Fruit fly (Drosophila melanogaster) whole organism, embryonic: ENCODE results near the gene gammaTub37C.

Experiments
- Atf6 ChIP-seq: fragments of 200-800 bp; sonication (Bioruptor generic); IDR thresholded peaks from 2 replicates; pipeline ENCODE4 v1.3.6; 2022; ENCODE audit warnings: missing biosample characterization, missing genetic modification characterization
- CG10462 ChIP-seq: fragments of 200-800 bp; sonication (Bioruptor generic); optimal IDR thresholded peaks from 2 replicates; lab custom pipeline; 2016; ENCODE audit warnings: missing biosample characterization, missing genetic modification characterization
- CG11456 ChIP-seq: fragments of 200-800 bp; sonication (Bioruptor generic); IDR thresholded peaks from 3 replicates; pipeline ENCODE4 v1.3.6; 2022; ENCODE audit warnings: missing biosample characterization, missing genetic modification characterization
- CG12104 ChIP-seq: fragments of 200-800 bp; sonication (Bioruptor generic); optimal IDR thresholded peaks from 3 replicates; lab custom pipeline; 2016; ENCODE audit warnings: missing biosample characterization, missing genetic modification characterization
- CG12236 ChIP-seq: fragments of 200-800 bp; sonication (Bioruptor generic); optimal IDR thresholded peaks from 2 replicates; lab custom pipeline; 2016; ENCODE audit warnings: missing biosample characterization, missing genetic modification characterization
- CG12942 ChIP-seq: fragments of 200-800 bp; sonication (Bioruptor generic); optimal IDR thresholded peaks from 3 replicates; lab custom pipeline; 2016; ENCODE audit warnings: missing biosample characterization, missing genetic modification characterization
- CG13287 ChIP-seq: fragments of 200-800 bp; sonication (Bioruptor generic); IDR thresholded peaks from 2 replicates; pipeline ENCODE4 v1.3.6; 2022; ENCODE audit warnings: missing biosample characterization, missing genetic modification characterization; ENCODE audit not compliant: partially characterized antibody
- CG14441 ChIP-seq: fragments of 200-800 bp; sonication (Bioruptor generic); IDR thresholded peaks from 2 replicates; pipeline ENCODE4 v1.3.6; 2022; ENCODE audit warnings: missing biosample characterization, missing genetic modification characterization
- CG14860 ChIP-seq: fragments of 200-800 bp; sonication (Bioruptor generic); IDR thresholded peaks from 3 replicates; pipeline ENCODE4 v1.3.6; 2022; ENCODE audit warnings: missing biosample characterization, missing genetic modification characterization; ENCODE audit not compliant: partially characterized antibody
- CG15696 ChIP-seq: fragments of 200-800 bp; sonication (Bioruptor generic); optimal IDR thresholded peaks from 2 replicates; lab custom pipeline; 2019; ENCODE audit warnings: missing biosample characterization, mild to moderate bottlenecking, missing genetic modification characterization, moderate library complexity
- CG17359 ChIP-seq: fragments of 200-800 bp; sonication (Bioruptor generic); optimal IDR thresholded peaks from 3 replicates; lab custom pipeline; 2018; ENCODE audit warnings: missing biosample characterization, mild to moderate bottlenecking, missing genetic modification characterization, moderate library complexity
- CG17385 ChIP-seq: fragments of 200-800 bp; sonication (Bioruptor generic); optimal IDR thresholded peaks from 3 replicates; lab custom pipeline; 2018; ENCODE audit warnings: missing biosample characterization, mild to moderate bottlenecking, missing genetic modification characterization
- CG1792 ChIP-seq: fragments of 200-800 bp; sonication (Bioruptor generic); optimal IDR thresholded peaks from 2 replicates; lab custom pipeline; 2016; ENCODE audit warnings: missing biosample characterization, missing genetic modification characterization
- CG2202 ChIP-seq: fragments of 200-800 bp; sonication (Bioruptor generic); optimal IDR thresholded peaks from 2 replicates; lab custom pipeline; 2018; ENCODE audit warnings: missing biosample characterization, mild to moderate bottlenecking, missing genetic modification characterization
- CG2712 ChIP-seq: fragments of 200-800 bp; optimal IDR thresholded peaks from 3 replicates; lab custom pipeline; 2019; ENCODE audit warnings: missing biosample characterization, mild to moderate bottlenecking, missing genetic modification characterization, moderate library complexity
- CG2889 ChIP-seq: fragments of 200-800 bp; sonication (Bioruptor generic); IDR thresholded peaks from 3 replicates; pipeline ENCODE4 v1.3.6; 2022; ENCODE audit warnings: missing biosample characterization, missing genetic modification characterization
- CG31441 ChIP-seq: fragments of 200-800 bp; sonication (Bioruptor generic); IDR thresholded peaks from 2 replicates; pipeline ENCODE4 v1.3.6; 2022; ENCODE audit warnings: missing biosample characterization, missing genetic modification characterization
- CG3163 ChIP-seq: fragments of 200-800 bp; sonication (Bioruptor generic); optimal IDR thresholded peaks from 3 replicates; lab custom pipeline; 2016; ENCODE audit warnings: missing biosample characterization, missing genetic modification characterization
- CG7357 ChIP-seq: fragments of 200-800 bp; sonication (Bioruptor generic); IDR thresholded peaks from 3 replicates; pipeline ENCODE4 v1.3.6; 2022; ENCODE audit warnings: missing biosample characterization, missing genetic modification characterization
- CG8290 ChIP-seq, 3 experiments: fragments of 200-800 bp; sonication (Bioruptor generic); optimal IDR thresholded peaks; 2 replicates each; lab custom pipeline; 2016 to 2019; ENCODE audit warnings: missing biosample characterization in 3 of 3, missing genetic modification characterization in 3 of 3, mild to moderate bottlenecking in 2 of 3, moderate library complexity in 1 of 3
- CG8478 ChIP-seq: fragments of >200 bp; optimal IDR thresholded peaks from 2 replicates; lab custom pipeline; 2018
- CG9215 ChIP-seq: fragments of 200-800 bp; sonication (Bioruptor generic); IDR thresholded peaks from 2 replicates; pipeline ENCODE4 v1.3.6; 2022; ENCODE audit warnings: missing biosample characterization, missing genetic modification characterization
- Dll ChIP-seq: fragments of 200-800 bp; sonication (Bioruptor generic); IDR thresholded peaks from 4 replicates; pipeline ENCODE4 v1.3.6; 2022; ENCODE audit warnings: missing biosample characterization, missing genetic modification characterization; ENCODE audit not compliant: partially characterized antibody
- Hand ChIP-seq: fragments of 200-800 bp; sonication (Bioruptor generic); optimal IDR thresholded peaks from 2 replicates; lab custom pipeline; 2017; ENCODE audit warnings: mild to moderate bottlenecking, missing biosample characterization, missing genetic modification reagents, missing genetic modification characterization
- Jarid2 ChIP-seq: fragments of 200-800 bp; sonication (Bioruptor generic); optimal IDR thresholded peaks from 3 replicates; lab custom pipeline; 2017; ENCODE audit warnings: mild to moderate bottlenecking, missing biosample characterization, missing genetic modification reagents, missing genetic modification characterization
- Six4 ChIP-seq: fragments of 200-800 bp; sonication (Bioruptor generic); optimal IDR thresholded peaks from 2 replicates; lab custom pipeline; 2016; ENCODE audit warnings: missing biosample characterization, missing genetic modification characterization
- Sox100B ChIP-seq: fragments of 200-800 bp; sonication (Bioruptor generic); optimal IDR thresholded peaks from 3 replicates; lab custom pipeline; 2018; ENCODE audit warnings: missing biosample characterization, mild to moderate bottlenecking, missing genetic modification characterization
- Sry-β ChIP-seq: fragments of 200-800 bp; sonication (Bioruptor generic); optimal IDR thresholded peaks from 2 replicates; lab custom pipeline; 2018; ENCODE audit warnings: missing biosample characterization, mild to moderate bottlenecking, missing genetic modification characterization, moderate library complexity
- amos ChIP-seq: fragments of 200-800 bp; sonication (Bioruptor generic); IDR thresholded peaks from 2 replicates; pipeline ENCODE4 v1.3.6; 2022; ENCODE audit warnings: missing biosample characterization, missing genetic modification characterization; ENCODE audit not compliant: partially characterized antibody
- bigmax ChIP-seq: fragments of 200-800 bp; sonication (Bioruptor generic); optimal IDR thresholded peaks from 2 replicates; lab custom pipeline; 2018; ENCODE audit warnings: missing biosample characterization, mild to moderate bottlenecking, missing genetic modification characterization
- btn ChIP-seq: fragments of 200-800 bp; sonication (Bioruptor generic); optimal IDR thresholded peaks from 2 replicates; lab custom pipeline; 2016; ENCODE audit warnings: missing biosample characterization, missing genetic modification characterization
- danr ChIP-seq: fragments of 200-800 bp; sonication (Bioruptor generic); IDR thresholded peaks from 2 replicates; pipeline ENCODE4 v1.3.6; 2022; ENCODE audit warnings: missing biosample characterization, missing genetic modification characterization
- ems ChIP-seq: fragments of 200-800 bp; sonication (Bioruptor generic); optimal IDR thresholded peaks from 3 replicates; lab custom pipeline; 2016; ENCODE audit warnings: missing biosample characterization, missing genetic modification characterization
- fd64A ChIP-seq: fragments of 200-800 bp; sonication (Bioruptor generic); optimal IDR thresholded peaks from 3 replicates; lab custom pipeline; 2018; ENCODE audit warnings: missing biosample characterization, mild to moderate bottlenecking, missing genetic modification characterization
- ind ChIP-seq: fragments of 200-800 bp; sonication (Bioruptor generic); optimal IDR thresholded peaks from 3 replicates; lab custom pipeline; 2016; ENCODE audit warnings: missing biosample characterization, missing genetic modification characterization
- inv ChIP-seq: fragments of 200-800 bp; sonication (Bioruptor generic); IDR thresholded peaks from 2 replicates; pipeline ENCODE4 v1.3.6; 2022; ENCODE audit warnings: missing biosample characterization, missing genetic modification characterization; ENCODE audit not compliant: partially characterized antibody
- lbe ChIP-seq: fragments of 200-800 bp; sonication (Bioruptor generic); optimal IDR thresholded peaks from 2 replicates; lab custom pipeline; 2016; ENCODE audit warnings: missing biosample characterization, mild to moderate bottlenecking, missing genetic modification characterization
- lov ChIP-seq, 2 experiments: fragments of 200-800 bp in 1 of 2; fragments of >200 bp in 1 of 2; sonication (Bioruptor generic) in 1 of 2; IDR thresholded peaks in 1 of 2; optimal IDR thresholded peaks in 1 of 2; 2 replicates in 1 of 2; 3 replicates in 1 of 2; pipeline versions ENCODE4 v1.3.6 to Lab custom; 2017 to 2022; ENCODE audit warnings: missing biosample characterization in 1 of 2, missing genetic modification characterization in 1 of 2
- nau ChIP-seq: fragments of 200-800 bp; sonication (Bioruptor generic); optimal IDR thresholded peaks from 3 replicates; lab custom pipeline; 2017; ENCODE audit warnings: missing biosample characterization, mild to moderate bottlenecking, missing genetic modification characterization, missing genetic modification reagents
- oc ChIP-seq: fragments of 200-800 bp; sonication (Bioruptor generic); optimal IDR thresholded peaks from 2 replicates; lab custom pipeline; 2018; ENCODE audit warnings: missing biosample characterization, mild to moderate bottlenecking, missing genetic modification characterization, moderate library complexity
- onecut ChIP-seq: fragments of 200-800 bp; sonication (Bioruptor generic); IDR thresholded peaks from 2 replicates; pipeline ENCODE4 v1.3.6; 2022; ENCODE audit warnings: missing biosample characterization, missing genetic modification characterization
- otp ChIP-seq: fragments of 200-800 bp; sonication (Bioruptor generic); IDR thresholded peaks from 3 replicates; pipeline ENCODE4, ENCODE4 v1.3.6; 2022; ENCODE audit warnings: missing biosample characterization, missing genetic modification characterization
- pho ChIP-seq: fragments of 200-800 bp; sonication (Bioruptor generic); optimal IDR thresholded peaks from 2 replicates; lab custom pipeline; 2016; ENCODE audit warnings: missing biosample characterization, missing genetic modification characterization
- sd ChIP-seq: fragments of 200-800 bp; sonication (Bioruptor generic); optimal IDR thresholded peaks from 3 replicates; lab custom pipeline; 2018; ENCODE audit warnings: missing biosample characterization, mild to moderate bottlenecking, missing genetic modification characterization, moderate library complexity
- wek ChIP-seq: fragments of 200-800 bp; sonication (Bioruptor generic); optimal IDR thresholded peaks from 3 replicates; lab custom pipeline; 2018; ENCODE audit warnings: missing biosample characterization, mild to moderate bottlenecking, missing genetic modification characterization, moderate library complexity
- wor ChIP-seq: fragments of 200-800 bp; sonication (Bioruptor generic); IDR thresholded peaks from 2 replicates; pipeline ENCODE4 v1.3.6; 2022; ENCODE audit warnings: missing biosample characterization, missing genetic modification characterization
- zfh1 ChIP-seq: fragments of 200-800 bp; sonication (Bioruptor generic); IDR thresholded peaks from 3 replicates; pipeline ENCODE4 v1.3.6; 2022; ENCODE audit warnings: missing biosample characterization, missing genetic modification characterization

gammaTub37C gene

DNA sequence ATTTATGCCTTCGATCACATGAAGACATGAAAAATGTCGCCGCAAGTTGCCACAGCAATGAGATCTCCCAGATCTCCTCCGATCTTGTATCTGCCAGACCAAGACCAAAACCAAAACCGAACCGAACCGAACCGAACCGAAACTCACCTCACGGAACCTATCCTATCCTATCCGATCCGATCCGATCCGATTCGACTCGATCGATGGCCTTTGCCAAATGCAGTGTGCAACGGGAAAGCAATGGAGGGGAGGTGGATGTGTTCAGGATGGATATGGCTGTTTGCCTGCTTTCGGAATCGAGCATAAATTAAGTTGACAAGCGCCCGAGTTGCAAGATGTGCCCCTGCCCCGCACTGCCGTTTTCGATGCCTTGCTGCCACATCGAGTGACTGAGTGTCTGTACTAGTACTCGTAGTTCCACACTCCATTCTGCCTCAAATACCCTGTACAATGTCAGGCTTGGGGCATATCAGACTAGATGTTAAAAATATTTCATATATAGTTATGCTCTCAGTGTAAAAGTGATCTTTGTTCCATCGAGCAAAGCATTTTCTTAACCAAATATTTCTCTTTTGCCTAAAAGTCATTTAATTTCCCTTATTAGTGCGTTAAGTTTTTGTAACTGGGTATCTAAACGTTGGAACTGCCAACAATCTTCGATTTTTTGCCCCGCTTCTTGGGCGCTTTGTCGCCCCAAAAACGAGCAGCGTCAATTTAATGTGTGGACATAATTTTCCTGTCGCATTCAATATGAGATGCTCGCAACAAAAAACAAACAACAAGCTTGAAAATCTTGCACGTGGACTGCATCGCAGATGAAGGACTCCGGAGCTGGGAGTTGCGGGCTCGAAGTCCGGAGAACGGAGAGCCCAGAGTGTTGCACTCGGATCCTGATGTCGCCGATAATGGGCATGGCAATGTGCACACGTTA lies 40.7 kb upstream of the gammaTub37C start (continued):
- TF ChIP-seq oc (tag; lab: Kevin White, UChicago) = peak; percentile 78
- peak; percentile 63 for TF ChIP-seq CG1792 (GFP tag; lab: Kevin White, UChicago)
- peak; percentile 78 for TF ChIP-seq wor (GFP tag; lab: Robert Waterston, UW)
- TF ChIP-seq Atf6 (GFP tag; lab: Robert Waterston, UW) = no peak
- peak; percentile 47 for TF ChIP-seq lbe (GFP tag; lab: Kevin White, UChicago)
- peak; percentile 73 for TF ChIP-seq btn (GFP tag; lab: Kevin White, UChicago)
- TF ChIP-seq nau (GFP tag; lab: Kevin White, UChicago) = peak; percentile 17
- peak; percentile 60 for TF ChIP-seq CG12104 (GFP tag; lab: Kevin White, UChicago)
- TF ChIP-seq CG3163 (GFP tag; lab: Kevin White, UChicago) = peak; percentile 19
- peak; percentile 70; the same call in 2 of the 3 replicates for TF ChIP-seq CG7357 (GFP tag; lab: Robert Waterston, UW)
- no peak for TF ChIP-seq CG14860 (GFP tag; lab: Robert Waterston, UW)
- peak; percentile 58 for TF ChIP-seq CG17385 (GFP tag; lab: Kevin White, UChicago)
- peak; percentile 54; the same call in 1 of the 3 replicates for TF ChIP-seq CG11456 (GFP tag; lab: Robert Waterston, UW)
- TF ChIP-seq lov (optimal IDR thresholded peaks at IDR 0.05; lab: Kevin White, UChicago) = no peak
- peak; percentile 72; the same call in 2 of the 3 replicates for TF ChIP-seq lov (GFP tag; IDR thresholded peaks at IDR 0.05; lab: Robert Waterston, UW)
- no peak for TF ChIP-seq Hand (GFP tag; lab: Kevin White, UChicago)
- peak; percentile 15 for TF ChIP-seq pho (GFP tag; lab: Kevin White, UChicago)
- TF ChIP-seq inv (GFP tag; lab: Robert Waterston, UW) = no peak
- no peak for TF ChIP-seq CG2889 (GFP tag; lab: Robert Waterston, UW)
- TF ChIP-seq CG13287 (GFP tag; lab: Robert Waterston, UW) = no peak
- no peak for TF ChIP-seq sd (tag; lab: Kevin White, UChicago)
- peak; percentile 64 for TF ChIP-seq CG14441 (GFP tag; lab: Robert Waterston, UW)
- TF ChIP-seq wek (GFP tag; lab: Kevin White, UChicago) = no peak
- peak; percentile 60 for TF ChIP-seq Sox100B
- TF ChIP-seq danr (GFP tag; lab: Robert Waterston, UW) = no peak
- TF ChIP-seq CG10462 (GFP tag; lab: Kevin White, UChicago) = peak; percentile 64
- peak; percentile 20 for TF ChIP-seq Jarid2 (GFP tag; lab: Kevin White, UChicago)
- peak; percentile 61 for TF ChIP-seq ems (GFP tag; lab: Kevin White, UChicago)
- peak; percentile 80 for TF ChIP-seq CG8290 (GFP tag; optimal IDR thresholded peaks at IDR 0.05; lab: Kevin White, UChicago)
- TF ChIP-seq CG8290 (tag; optimal IDR thresholded peaks at IDR 0.05; lab: Kevin White, UChicago) = peak; percentile 4 to 41
- TF ChIP-seq CG2202 = peak; percentile 89
- TF ChIP-seq Dll (GFP tag; lab: Robert Waterston, UW) = no peak
- TF ChIP-seq Sry-β (GFP tag; lab: Kevin White, UChicago) = no peak
- no peak for TF ChIP-seq CG8478 (lab: Kevin White, UChicago)
- peak; percentile 70 for TF ChIP-seq onecut (GFP tag; lab: Robert Waterston, UW)
- peak; percentile 91 for TF ChIP-seq CG2712 (tag; lab: Kevin White, UChicago)
- TF ChIP-seq bigmax (GFP tag; lab: Kevin White, UChicago) = no peak
- TF ChIP-seq CG9215 (GFP tag; lab: Robert Waterston, UW) = peak; percentile 43; the same call in 1 of the 2 replicates
- peak; percentile 21 for TF ChIP-seq fd64A (GFP tag; lab: Kevin White, UChicago)
- TF ChIP-seq Six4 (GFP tag; lab: Kevin White, UChicago) = peak; percentile 75
- TF ChIP-seq zfh1 (GFP tag; lab: Robert Waterston, UW) = peak; percentile 89
- TF ChIP-seq CG15696 = peak; percentile 70
- TF ChIP-seq CG31441 = peak; percentile 83
- TF ChIP-seq CG12942 (GFP tag; lab: Kevin White, UChicago) = peak; percentile 74
- TF ChIP-seq CG17359 = peak; percentile 64
- TF ChIP-seq otp (GFP tag; lab: Robert Waterston, UW) = peak; percentile 85
- TF ChIP-seq ind (GFP tag; lab: Kevin White, UChicago) = peak; percentile 52
- TF ChIP-seq CG12236 (GFP tag; lab: Kevin White, UChicago) = peak; percentile 77
- no peak for TF ChIP-seq amos (GFP tag; lab: Robert Waterston, UW)
